Worm (Caenorhabditis elegans) whole organism, mixed stage, embryonic: ENCODE results near the gene T05D4.2.

Experiments used
- M03D4.4 ChIP-seq: sonication (generic microtip); optimal IDR thresholded peaks from 2 replicates; lab custom pipeline; 2017; ENCODE audit warnings: mild to moderate bottlenecking, missing genetic modification characterization, missing compliant biosample characterization
- blmp-1 ChIP-seq: fragments of 150-350 bp; optimal IDR thresholded peaks from 2 replicates; lab custom pipeline; 2014; ENCODE audit warnings: missing biosample characterization, missing genetic modification characterization
- ceh-39 ChIP-seq: fragments of 150-350 bp; optimal IDR thresholded peaks from 2 replicates; lab custom pipeline; 2014; ENCODE audit warnings: missing biosample characterization, missing genetic modification characterization
- ceh-43 ChIP-seq: fragments of 200-800 bp; sonication (Bioruptor generic); optimal IDR thresholded peaks from 2 replicates; lab custom pipeline; 2018; ENCODE audit warnings: mild to moderate bottlenecking, missing genetic modification characterization, moderate library complexity, missing compliant biosample characterization
- ceh-83 ChIP-seq: fragments of 200-800 bp; sonication (Bioruptor generic); optimal IDR thresholded peaks from 2 replicates; lab custom pipeline; 2018; ENCODE audit warnings: mild to moderate bottlenecking, missing genetic modification characterization, missing compliant biosample characterization
- ces-1 ChIP-seq: fragments of 150-350 bp; optimal IDR thresholded peaks from 2 replicates; lab custom pipeline; 2014; ENCODE audit warnings: missing biosample characterization, missing genetic modification reagents, missing genetic modification characterization
- cnd-1 ChIP-seq: fragments of 200-800 bp; sonication (Bioruptor generic); optimal IDR thresholded peaks from 2 replicates; lab custom pipeline; 2018; ENCODE audit warnings: mild to moderate bottlenecking, missing genetic modification characterization, missing compliant biosample characterization
- drap-1 ChIP-seq: fragments of 200-800 bp; sonication (Bioruptor generic); optimal IDR thresholded peaks from 3 replicates; lab custom pipeline; 2018; ENCODE audit warnings: mild to moderate bottlenecking, missing genetic modification characterization, missing compliant biosample characterization
- elt-1 ChIP-seq: sonication (generic microtip); optimal IDR thresholded peaks from 2 replicates; lab custom pipeline; 2017; ENCODE audit warnings: missing genetic modification characterization, mild to moderate bottlenecking, missing compliant biosample characterization, antibody characterized with exemption, moderate library complexity, borderline replicate concordance; ENCODE audit not compliant: insufficient read depth
- elt-3 ChIP-seq: fragments of 150-350 bp; optimal IDR thresholded peaks from 2 replicates; lab custom pipeline; 2014; ENCODE audit warnings: missing biosample characterization, missing genetic modification characterization
- flh-1 ChIP-seq: fragments of 200-800 bp; sonication (Bioruptor generic); optimal IDR thresholded peaks from 2 replicates; lab custom pipeline; 2018; ENCODE audit warnings: mild to moderate bottlenecking, missing genetic modification characterization, moderate library complexity, missing compliant biosample characterization
- ham-2 ChIP-seq: fragments of 200-800 bp; sonication (Bioruptor generic); optimal IDR thresholded peaks from 2 replicates; lab custom pipeline; 2018; ENCODE audit warnings: mild to moderate bottlenecking, missing genetic modification characterization, missing compliant biosample characterization
- hlh-1 ChIP-seq: fragments of 150-350 bp; optimal IDR thresholded peaks from 2 replicates; lab custom pipeline; 2014; ENCODE audit warnings: missing biosample characterization, missing genetic modification reagents, missing genetic modification characterization
- lin-13 ChIP-seq: fragments of 150-350 bp; optimal IDR thresholded peaks from 2 replicates; lab custom pipeline; 2014; ENCODE audit warnings: missing biosample characterization, missing genetic modification characterization
- lin-32 ChIP-seq: fragments of 200-800 bp; sonication (Bioruptor generic); optimal IDR thresholded peaks from 2 replicates; lab custom pipeline; 2018; ENCODE audit warnings: mild to moderate bottlenecking, missing genetic modification characterization, missing compliant biosample characterization
- lsy-2 ChIP-seq: fragments of 150-350 bp; optimal IDR thresholded peaks from 2 replicates; lab custom pipeline; 2014; ENCODE audit warnings: missing biosample characterization, missing genetic modification characterization
- mab-5 ChIP-seq: fragments of 150-350 bp; optimal IDR thresholded peaks from 2 replicates; lab custom pipeline; 2014; ENCODE audit warnings: missing biosample characterization, missing genetic modification characterization
- mep-1 ChIP-seq: fragments of 150-350 bp; optimal IDR thresholded peaks from 2 replicates; lab custom pipeline; 2017; ENCODE audit warnings: missing biosample characterization, missing genetic modification reagents, missing genetic modification characterization, inconsistent platforms
- mls-2 ChIP-seq: sonication (generic microtip); optimal IDR thresholded peaks from 2 replicates; lab custom pipeline; 2016; ENCODE audit warnings: mild to moderate bottlenecking, missing genetic modification characterization, moderate library complexity, missing compliant biosample characterization
- nhr-12 ChIP-seq: fragments of 150-350 bp; optimal IDR thresholded peaks from 2 replicates; lab custom pipeline; 2014; ENCODE audit warnings: missing biosample characterization, missing genetic modification characterization
- nhr-2 ChIP-seq: fragments of 150-350 bp; optimal IDR thresholded peaks from 2 replicates; lab custom pipeline; 2014; ENCODE audit warnings: missing biosample characterization, missing genetic modification characterization
- nhr-237 ChIP-seq: fragments of 150-350 bp; optimal IDR thresholded peaks from 2 replicates; lab custom pipeline; 2014; ENCODE audit warnings: missing biosample characterization, missing genetic modification characterization
- nhr-28 ChIP-seq: fragments of 150-350 bp; optimal IDR thresholded peaks from 2 replicates; lab custom pipeline; 2014; ENCODE audit warnings: missing biosample characterization, missing genetic modification characterization
- nhr-76 ChIP-seq: sonication (generic microtip); optimal IDR thresholded peaks from 2 replicates; lab custom pipeline; 2017; ENCODE audit warnings: missing biosample characterization, missing genetic modification characterization
- pha-4 ChIP-seq: fragments of 150-350 bp; optimal IDR thresholded peaks from 2 replicates; lab custom pipeline; 2018; ENCODE audit warnings: missing biosample characterization, missing genetic modification reagents, missing genetic modification characterization
- sem-2 ChIP-seq: fragments of 200-800 bp; sonication (Bioruptor generic); optimal IDR thresholded peaks from 2 replicates; lab custom pipeline; 2018; ENCODE audit warnings: mild to moderate bottlenecking, missing genetic modification characterization, missing compliant biosample characterization
- snpc-4 ChIP-seq: fragments of 150-350 bp; optimal IDR thresholded peaks from 2 replicates; lab custom pipeline; 2014; ENCODE audit warnings: missing biosample characterization, missing genetic modification characterization
- sptf-1 ChIP-seq: sonication (generic microtip); optimal IDR thresholded peaks from 2 replicates; lab custom pipeline; 2017; ENCODE audit warnings: mild to moderate bottlenecking, missing genetic modification characterization, moderate library complexity, missing compliant biosample characterization
- tbx-8 ChIP-seq: fragments of 200-800 bp; sonication (Bioruptor generic); optimal IDR thresholded peaks from 2 replicates; lab custom pipeline; 2018; ENCODE audit warnings: mild to moderate bottlenecking, missing genetic modification characterization, moderate library complexity, missing compliant biosample characterization
- unc-120 ChIP-seq: sonication (generic microtip); optimal IDR thresholded peaks from 2 replicates; lab custom pipeline; 2017; ENCODE audit warnings: missing genetic modification characterization, missing compliant biosample characterization; ENCODE audit not compliant: poor library complexity, severe bottlenecking
- unc-39 ChIP-seq: fragments of 150-350 bp; optimal IDR thresholded peaks from 2 replicates; lab custom pipeline; 2014; ENCODE audit warnings: missing biosample characterization, missing genetic modification characterization
- unc-62 ChIP-seq: fragments of 150-350 bp; optimal IDR thresholded peaks from 2 replicates; lab custom pipeline; 2014; ENCODE audit warnings: missing biosample characterization, missing genetic modification reagents, missing genetic modification characterization
- zip-8 ChIP-seq: fragments of 150-350 bp; optimal IDR thresholded peaks from 2 replicates; lab custom pipeline; 2014; ENCODE audit warnings: missing biosample characterization, missing genetic modification characterization

Gene T05D4.2

DNA sequence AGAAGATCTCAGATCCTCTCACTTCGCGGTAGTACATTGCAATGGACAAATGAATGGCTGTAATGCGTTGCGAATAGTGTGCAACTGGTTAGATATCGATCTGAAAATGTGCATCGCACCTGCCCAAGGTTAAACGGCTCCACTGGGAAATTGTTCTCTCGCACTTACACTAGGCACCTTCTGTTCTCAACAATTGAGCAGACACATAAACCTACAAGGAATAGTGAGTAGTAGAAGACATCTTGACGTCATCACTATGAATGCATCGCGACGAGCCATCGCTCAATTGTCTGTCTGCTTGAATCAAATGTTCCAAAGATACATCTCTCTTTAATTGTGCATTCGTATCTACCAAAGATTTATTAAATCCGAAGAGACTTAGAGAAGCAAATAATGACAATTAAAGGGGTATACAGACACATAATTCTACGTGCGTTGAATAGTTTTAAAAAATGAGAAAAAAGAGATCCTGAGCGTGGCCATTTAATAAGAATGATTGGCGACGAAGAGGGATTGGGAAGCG, at the start of gene T05D4.2:
T05D4.2 (minus strand) TSS at position 83 of the 523 bp plus-strand sequence.
- TF ChIP-seq flh-1 (GFP tag; lab: Kevin White, UChicago) (no peak), M03D4.4 (tag; lab: Kevin White, UChicago) (no peak), unc-62 (GFP tag; lab: Kevin White, UChicago) (no peak), ces-1 (no peak), nhr-12 (tag; lab: Kevin White, UChicago) (no peak), unc-39 (tag; lab: Kevin White, UChicago) (no peak), ham-2 (GFP tag; lab: Kevin White, UChicago) (no peak), nhr-28 (no peak), drap-1 (no peak), mls-2 (tag; lab: Kevin White, UChicago) (no peak), cnd-1 (tag; lab: Kevin White, UChicago) (no peak), blmp-1 (tag; lab: Kevin White, UChicago) (no peak), nhr-2 (tag; lab: Kevin White, UChicago) (no peak), lin-13 (tag; lab: Kevin White, UChicago) (no peak), hlh-1 (tag; lab: Kevin White, UChicago) (no peak), unc-120 (no peak), sem-2 (GFP tag; lab: Kevin White, UChicago) (no peak)

DNA sequence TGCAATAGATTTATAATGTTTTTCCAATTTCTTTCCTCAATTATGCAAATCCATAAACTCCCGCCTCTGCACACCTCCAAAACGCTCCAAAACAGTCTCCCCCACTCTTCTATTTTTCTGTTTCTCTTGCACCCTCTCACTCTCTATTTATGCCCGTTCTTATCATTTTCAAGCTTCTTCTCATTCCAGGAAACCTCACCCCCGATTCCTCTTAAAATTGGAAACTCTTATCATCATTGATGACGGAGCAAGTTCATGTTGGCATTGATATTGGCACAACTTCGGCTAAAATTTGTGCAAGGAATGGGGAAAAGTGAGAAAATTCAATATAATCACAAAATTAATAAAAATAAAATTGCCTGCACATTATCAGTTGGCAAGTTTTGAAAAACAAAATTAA, 45.0 kb upstream of the T05D4.2 start, which contains the start of gene shpk-1:
shpk-1 (plus strand) TSS at position 188 of the 400 bp plus-strand sequence.
- TF ChIP-seq unc-120: no peak
- TF ChIP-seq ham-2 (GFP tag; lab: Kevin White, UChicago): no peak
- no peak for TF ChIP-seq lin-13 (tag; lab: Kevin White, UChicago)
- no peak for TF ChIP-seq ces-1
- no peak for TF ChIP-seq cnd-1 (tag; lab: Kevin White, UChicago)
- no peak for TF ChIP-seq ceh-83
- no peak for TF ChIP-seq ceh-43 (GFP tag; lab: Kevin White, UChicago)

DNA sequence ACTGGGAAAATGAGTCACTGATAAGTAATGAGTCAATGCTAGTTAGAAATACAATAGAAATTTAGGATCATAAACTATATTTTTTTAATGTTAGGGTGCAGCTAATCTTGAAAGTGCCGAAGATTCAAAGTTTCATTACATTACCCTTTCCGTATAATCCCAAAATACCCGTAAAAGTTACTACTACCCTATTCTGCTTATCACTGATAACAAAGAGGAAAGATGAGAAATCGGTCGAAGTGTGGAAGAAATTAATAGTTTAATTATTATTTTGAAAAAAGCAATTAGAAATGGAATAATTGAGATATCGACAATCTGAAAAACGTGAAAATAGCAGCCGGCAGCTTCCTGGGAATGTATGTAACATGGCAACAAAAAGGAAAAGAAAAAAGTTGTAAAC, 44.0 kb upstream of the T05D4.2 start:
- no peak for TF ChIP-seq ceh-39 (tag; lab: Kevin White, UChicago)
- TF ChIP-seq lin-32 (GFP tag; lab: Kevin White, UChicago): no peak
- no peak for TF ChIP-seq ceh-43 (GFP tag; lab: Kevin White, UChicago)
- no peak for TF ChIP-seq mep-1 (tag; lab: Kevin White, UChicago)
- no peak for TF ChIP-seq unc-120
- TF ChIP-seq elt-1 (tag; lab: Kevin White, UChicago): no peak
- TF ChIP-seq, all 35 proteins: peak for 0

DNA sequence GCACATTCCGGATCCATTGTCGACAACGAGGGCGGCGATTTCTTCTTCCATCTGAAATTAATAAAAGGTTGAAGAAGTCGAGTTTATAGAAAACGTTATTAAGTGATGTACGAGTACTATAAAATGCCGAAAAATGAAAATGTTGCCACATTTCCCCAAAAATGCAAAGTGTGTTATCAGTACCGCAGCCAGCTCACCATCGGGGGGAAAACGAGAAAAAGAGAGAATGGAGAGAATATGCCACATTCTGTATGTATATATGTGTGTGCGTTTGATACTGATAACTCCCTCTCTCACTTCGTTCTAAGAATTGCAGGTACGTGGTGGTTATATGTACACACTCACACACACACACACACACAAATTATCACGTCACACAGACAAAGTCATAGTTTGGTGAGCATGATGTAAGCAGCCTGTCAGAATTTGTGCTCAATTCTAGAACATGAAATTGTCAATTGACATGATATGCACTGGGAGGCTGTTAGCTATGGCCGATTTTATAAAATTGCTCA, 43.2 kb upstream of the T05D4.2 start, which contains the start of gene act-5:
act-5 (minus strand) TSS at position 51 of the 515 bp plus-strand sequence.
- no peak for TF ChIP-seq unc-62 (GFP tag; lab: Kevin White, UChicago)
- no peak for TF ChIP-seq flh-1 (GFP tag; lab: Kevin White, UChicago)
- no peak for TF ChIP-seq blmp-1 (tag; lab: Kevin White, UChicago)
- no peak for TF ChIP-seq tbx-8
- TF ChIP-seq lin-32 (GFP tag; lab: Kevin White, UChicago): no peak
- TF ChIP-seq elt-3: no peak
- TF ChIP-seq nhr-237: no peak
- TF ChIP-seq unc-120: no peak
- no peak for TF ChIP-seq snpc-4 (tag; lab: Kevin White, UChicago)
- no peak for TF ChIP-seq lsy-2
- TF ChIP-seq ham-2 (GFP tag; lab: Kevin White, UChicago): no peak
- no peak for TF ChIP-seq elt-1 (tag; lab: Kevin White, UChicago)
- TF ChIP-seq ceh-39 (tag; lab: Kevin White, UChicago): no peak
- no peak for TF ChIP-seq ces-1

DNA sequence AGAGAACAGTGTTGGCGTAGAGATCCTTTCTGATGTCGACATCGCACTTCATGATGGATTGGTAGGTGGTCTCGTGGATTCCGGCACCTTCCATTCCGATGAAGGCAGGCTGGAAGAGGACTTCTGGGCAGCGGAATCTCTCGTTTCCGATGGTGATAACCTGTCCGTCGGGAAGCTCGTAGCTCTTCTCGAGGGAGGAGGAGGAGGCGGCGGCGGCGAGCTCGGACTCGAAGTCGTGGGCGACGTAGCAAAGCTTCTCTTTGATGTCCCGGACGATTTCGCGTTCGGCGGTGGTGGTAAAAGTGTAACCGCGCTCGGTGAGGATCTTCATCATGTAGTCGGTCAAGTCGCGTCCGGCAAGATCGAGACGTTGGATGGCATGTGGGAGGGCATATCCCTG, 42.0 kb upstream of the T05D4.2 start:
- TF ChIP-seq cnd-1 (tag; lab: Kevin White, UChicago) (no peak), nhr-76 (tag; lab: Kevin White, UChicago) (no peak), ces-1 (no peak), pha-4 (tag; lab: Kevin White, UChicago) (no peak), elt-1 (tag; lab: Kevin White, UChicago) (no peak), sem-2 (GFP tag; lab: Kevin White, UChicago) (no peak), drap-1 (no peak), ceh-83 (no peak), hlh-1 (tag; lab: Kevin White, UChicago) (no peak), lsy-2 (no peak), mep-1 (tag; lab: Kevin White, UChicago) (no peak), mab-5 (no peak), zip-8 (tag; lab: Kevin White, UChicago) (no peak), unc-62 (GFP tag; lab: Kevin White, UChicago) (no peak), nhr-237 (no peak), sptf-1 (tag; lab: Kevin White, UChicago) (no peak), nhr-2 (tag; lab: Kevin White, UChicago) (no peak)
